Worm (Caenorhabditis elegans) whole organism, L1 larva: ENCODE measurements around the gene Y11D7A.7.
"Not testable (repeated sequence)": the region's sequence is repeated elsewhere in the genome, so short reads cannot be mapped to it uniquely, and the experiment has no call there.

Source experiments
- C04F5.9 ChIP-seq: sonication (generic microtip); optimal IDR thresholded peaks from 2 replicates; lab custom pipeline; 2016; ENCODE audit warnings: missing genetic modification characterization, missing compliant biosample characterization
- Y116A8C.19 ChIP-seq: sonication (generic microtip); optimal IDR thresholded peaks from 2 replicates; lab custom pipeline; 2016; ENCODE audit warnings: missing compliant biosample characterization, missing genetic modification characterization, borderline replicate concordance
- aly-2 ChIP-seq: fragments of 150-350 bp; optimal IDR thresholded peaks from 2 replicates; lab custom pipeline; 2014; ENCODE audit warnings: missing biosample characterization, missing genetic modification characterization
- ama-1 ChIP-seq: fragments of 150-350 bp; optimal IDR thresholded peaks from 2 replicates; lab custom pipeline; 2014
- blmp-1 ChIP-seq: fragments of 150-350 bp; optimal IDR thresholded peaks from 2 replicates; lab custom pipeline; 2014; ENCODE audit warnings: missing biosample characterization, missing genetic modification characterization
- ceh-8 ChIP-seq: fragments of 200-800 bp; sonication (Bioruptor generic); optimal IDR thresholded peaks from 2 replicates; lab custom pipeline; 2018; ENCODE audit warnings: mild to moderate bottlenecking, missing genetic modification characterization, moderate library complexity, missing compliant biosample characterization
- ceh-82 ChIP-seq, 3 experiments: fragments of 150-350 bp in 1 of 3; sonication (generic microtip) in 2 of 3; optimal IDR thresholded peaks; 2 replicates each; lab custom pipeline; 2014 to 2017; ENCODE audit warnings: missing biosample characterization in 3 of 3, missing genetic modification characterization in 3 of 3
- ceh-88 ChIP-seq: fragments of 200-800 bp; sonication (Bioruptor generic); IDR thresholded peaks from 2 replicates; pipeline ENCODE4 v1.3.6; 2022; ENCODE audit warnings: missing genetic modification characterization, missing compliant biosample characterization
- ceh-90 ChIP-seq: sonication (generic microtip); optimal IDR thresholded peaks from 2 replicates; lab custom pipeline; 2016; ENCODE audit warnings: missing genetic modification characterization, missing compliant biosample characterization
- dsc-1 ChIP-seq: sonication (generic microtip); optimal IDR thresholded peaks from 2 replicates; lab custom pipeline; 2016; ENCODE audit warnings: mild to moderate bottlenecking, missing genetic modification characterization, missing compliant biosample characterization
- efl-1 ChIP-seq, 4 experiments: fragments of 150-350 bp; optimal IDR thresholded peaks in 3 of 4; peaks in 1 of 4; 1 replicate in 1 of 4; 2 replicates in 3 of 4; lab custom pipeline; 2014; ENCODE audit warnings: missing biosample characterization in 2 of 4, missing genetic modification characterization in 2 of 4, missing genetic modification reagents in 2 of 4
- egl-13 ChIP-seq: sonication (generic microtip); optimal IDR thresholded peaks from 2 replicates; lab custom pipeline; 2016; ENCODE audit warnings: missing genotype, missing genetic modification reagents, missing genetic modification characterization, missing compliant biosample characterization
- elt-2 ChIP-seq: sonication (generic microtip); optimal IDR thresholded peaks from 2 replicates; lab custom pipeline; 2016; ENCODE audit warnings: missing genetic modification characterization, mild to moderate bottlenecking, inconsistent platforms, missing compliant biosample characterization, missing genetic modification reagents
- ets-5 ChIP-seq: fragments of 200-800 bp; sonication (Bioruptor generic); IDR thresholded peaks from 2 replicates; pipeline ENCODE4 v1.3.6; 2022; ENCODE audit warnings: missing genetic modification characterization, missing compliant biosample characterization
- fkh-8 ChIP-seq: sonication (generic microtip); optimal IDR thresholded peaks from 2 replicates; lab custom pipeline; 2016; ENCODE audit warnings: mild to moderate bottlenecking, missing genetic modification characterization, missing compliant biosample characterization
- hlh-17 ChIP-seq: fragments of 200-800 bp; sonication (Bioruptor generic); optimal IDR thresholded peaks from 2 replicates; lab custom pipeline; 2018; ENCODE audit warnings: missing genetic modification characterization, mild to moderate bottlenecking, missing compliant biosample characterization, moderate library complexity, borderline replicate concordance
- irx-1 ChIP-seq: sonication (generic microtip); optimal IDR thresholded peaks from 2 replicates; lab custom pipeline; 2016; ENCODE audit warnings: missing genetic modification characterization, missing compliant biosample characterization
- lin-14 ChIP-seq: fragments of 200-800 bp; sonication (Bioruptor generic); optimal IDR thresholded peaks from 2 replicates; lab custom pipeline; 2018; ENCODE audit warnings: mild to moderate bottlenecking, missing genetic modification characterization, moderate library complexity, missing compliant biosample characterization
- lin-39 ChIP-seq: fragments of 150-350 bp; optimal IDR thresholded peaks from 2 replicates; lab custom pipeline; 2014; ENCODE audit warnings: missing biosample characterization, missing genetic modification reagents, missing genetic modification characterization
- lsy-2 ChIP-seq, 2 experiments: fragments of 150-350 bp; optimal IDR thresholded peaks; 2 replicates each; lab custom pipeline; 2014; ENCODE audit warnings: missing biosample characterization in 2 of 2, missing genetic modification characterization in 2 of 2
- mab-9 ChIP-seq: fragments of 200-800 bp; sonication (Bioruptor generic); IDR thresholded peaks from 2 replicates; pipeline ENCODE4 v1.3.6; 2022; ENCODE audit warnings: missing genetic modification reagents, missing genetic modification characterization, missing compliant biosample characterization
- mdl-1 ChIP-seq, 2 experiments: fragments of 150-350 bp; optimal IDR thresholded peaks; 2 replicates each; lab custom pipeline; 2014 to 2017; ENCODE audit warnings: missing biosample characterization in 2 of 2, missing genetic modification characterization in 2 of 2, inconsistent platforms in 1 of 2
- nhr-12 ChIP-seq: sonication (generic microtip); optimal IDR thresholded peaks from 2 replicates; lab custom pipeline; 2017; ENCODE audit warnings: missing biosample characterization, missing genetic modification characterization
- nhr-19 ChIP-seq: fragments of 200-800 bp; sonication (Bioruptor generic); conservative IDR thresholded peaks from 2 replicates; pipeline ENCODE4 v1.3.6; 2022; ENCODE audit warnings: missing genetic modification characterization, missing compliant biosample characterization
- nhr-20 ChIP-seq: sonication (generic microtip); optimal IDR thresholded peaks from 2 replicates; lab custom pipeline; 2016; ENCODE audit warnings: mild to moderate bottlenecking, missing genetic modification characterization, missing compliant biosample characterization
- nhr-76 ChIP-seq: sonication (generic microtip); optimal IDR thresholded peaks from 2 replicates; lab custom pipeline; 2017; ENCODE audit warnings: missing biosample characterization, missing genetic modification characterization
- nhr-85 ChIP-seq: sonication (generic microtip); peaks from one replicate; lab custom pipeline; 2016; ENCODE audit warnings: missing genetic modification characterization, inconsistent platforms, missing compliant biosample characterization
- nhr-90 ChIP-seq: sonication (generic microtip); optimal IDR thresholded peaks from 2 replicates; lab custom pipeline; 2016; ENCODE audit warnings: mild to moderate bottlenecking, missing genetic modification characterization, missing compliant biosample characterization; ENCODE audit not compliant: poor library complexity
- pag-3 ChIP-seq: sonication (generic microtip); optimal IDR thresholded peaks from 2 replicates; lab custom pipeline; 2017; ENCODE audit warnings: missing genetic modification characterization, mild to moderate bottlenecking, missing compliant biosample characterization, antibody characterized with exemption, borderline replicate concordance; ENCODE audit not compliant: insufficient read depth
- pax-3 ChIP-seq: fragments of 200-800 bp; sonication (Bioruptor generic); optimal IDR thresholded peaks from 2 replicates; lab custom pipeline; 2018; ENCODE audit warnings: mild to moderate bottlenecking, missing genetic modification characterization, moderate library complexity, missing compliant biosample characterization
- rnt-1 ChIP-seq: sonication (generic microtip); optimal IDR thresholded peaks from 2 replicates; lab custom pipeline; 2016; ENCODE audit warnings: mild to moderate bottlenecking, missing genetic modification characterization, moderate library complexity, missing compliant biosample characterization
- unc-30 ChIP-seq: sonication (generic microtip); optimal IDR thresholded peaks from 2 replicates; lab custom pipeline; 2017; ENCODE audit warnings: missing biosample characterization, missing genetic modification characterization
- xbp-1 ChIP-seq: sonication (generic microtip); optimal IDR thresholded peaks from 2 replicates; lab custom pipeline; 2016; ENCODE audit warnings: missing genetic modification characterization, missing compliant biosample characterization
- zip-4 ChIP-seq: fragments of 200-800 bp; sonication (Bioruptor generic); optimal IDR thresholded peaks from 2 replicates; lab custom pipeline; 2018; ENCODE audit warnings: mild to moderate bottlenecking, missing genetic modification characterization, moderate library complexity, missing compliant biosample characterization

The Y11D7A.7 gene

DNA sequence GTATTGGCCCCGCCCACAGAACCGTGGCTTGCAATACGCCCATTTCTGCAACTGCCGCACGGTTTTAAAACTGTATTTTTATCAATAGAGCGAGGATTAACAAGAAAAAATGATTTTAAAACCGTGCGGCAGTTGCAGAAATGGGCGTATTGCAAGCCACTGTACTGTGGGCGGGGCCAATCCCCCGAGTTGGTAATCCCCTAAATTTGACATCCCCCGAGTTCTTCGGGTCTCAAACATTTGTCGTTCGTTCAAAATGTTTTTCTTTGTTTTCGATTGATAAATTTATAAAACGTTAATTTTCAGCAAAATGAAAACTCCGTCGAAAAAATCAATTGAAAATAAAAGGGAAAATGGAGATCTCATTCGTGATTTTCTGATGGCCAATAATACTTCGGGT lies at the start of gene Y11D7A.7:
Gene Y11D7A.7 (plus strand): TSS at position 301 of the 400 bp plus-strand sequence.
- TF ChIP-seq fkh-8 (tag; lab: Kevin White, UChicago); ceh-88 (GFP tag; lab: Robert Waterston, UW); irx-1 (tag; lab: Kevin White, UChicago): not testable (repeated sequence)

- TF ChIP-seq mdl-1 (tag; optimal IDR thresholded peaks at IDR 0.05; lab: Kevin White, UChicago) (no peak), nhr-76 (tag; lab: Kevin White, UChicago) (no peak), unc-30 (tag; lab: Kevin White, UChicago) (no peak), pax-3 (tag; lab: Kevin White, UChicago) (no peak), Y116A8C.19 (tag; lab: Kevin White, UChicago) (no peak), aly-2 (no peak), egl-13 (tag; lab: Kevin White, UChicago) (no peak), nhr-90 (no peak), pag-3 (tag; lab: Kevin White, UChicago) (no peak)
- TF ChIP-seq, all 84 proteins: peak for 0
These were observed 49.4 kb upstream of the Y11D7A.7 start, which contains the start of gene wnk-1 for ce11 chrIV:9199939-9200202. wnk-1 (plus strand) TSS chrIV:9200103.

DNA sequence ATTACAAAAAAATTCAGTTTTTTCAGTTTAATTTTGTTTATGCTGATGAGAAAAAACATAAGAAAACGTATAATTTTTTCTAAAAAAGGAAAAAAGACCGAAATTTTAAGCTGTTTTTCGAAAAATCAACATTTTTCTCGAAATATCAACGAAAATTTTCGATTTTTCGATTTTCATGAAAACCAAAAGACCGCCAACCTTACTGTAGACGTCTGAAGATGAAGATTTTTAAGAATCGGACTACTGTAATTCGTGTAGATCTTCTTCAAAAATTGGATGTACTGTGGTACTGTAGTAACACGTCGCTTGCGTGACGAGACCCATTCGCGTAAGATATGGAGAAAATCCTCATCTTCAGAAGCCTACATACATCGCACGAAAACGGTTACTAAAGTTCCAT lies 38.5 kb upstream of the Y11D7A.7 start:
- TF ChIP-seq efl-1 (optimal IDR thresholded peaks at IDR 0.05; lab: Kevin White, UChicago): no peak
- TF ChIP-seq efl-1 (GFP tag; optimal IDR thresholded peaks at IDR 0.05 in 1 of 2; lab: Kevin White, UChicago): peak in 1 of 2 experiments; percentile 63
- no peak for TF ChIP-seq ceh-90 (tag; lab: Kevin White, UChicago)

DNA sequence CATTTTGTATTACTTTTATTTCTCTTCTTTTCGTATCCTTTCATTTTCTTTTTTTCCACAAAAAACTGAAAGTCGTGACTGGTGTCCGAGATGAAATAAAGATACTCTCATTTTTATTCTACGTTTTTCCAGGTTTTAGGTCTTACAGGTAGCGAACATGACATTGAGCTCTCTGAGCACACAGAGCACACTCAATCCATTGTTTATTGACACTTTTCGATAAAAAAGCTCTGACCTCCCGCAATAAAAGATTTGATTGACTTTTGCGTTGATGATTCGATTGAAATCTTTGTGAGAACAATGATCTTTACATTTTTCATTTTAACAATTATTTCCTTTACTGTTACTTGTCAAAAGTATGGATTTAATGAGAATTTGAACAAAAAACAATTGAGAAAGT lies 37.2 kb upstream of the Y11D7A.7 start, which contains the start of gene C46C2.6:
Gene C46C2.6 (plus strand): TSS at position 301 of the 400 bp plus-strand sequence.
- TF ChIP-seq efl-1 (optimal IDR thresholded peaks at IDR 0.05; lab: Kevin White, UChicago): no peak
- TF ChIP-seq efl-1 (GFP tag; optimal IDR thresholded peaks at IDR 0.05 in 1 of 2; lab: Kevin White, UChicago): peak in 1 of 2 experiments; percentile 34
- peak; percentile 40 for TF ChIP-seq blmp-1 (tag; lab: Kevin White, UChicago)
- no peak for TF ChIP-seq ama-1 (lab: Kevin White, UChicago)
- no peak for TF ChIP-seq mab-9 (GFP tag; lab: Robert Waterston, UW)
- TF ChIP-seq, all 84 proteins: peak for 2

ce11 chrIV:9214823-9215222 lies 34.5 kb upstream of the Y11D7A.7 start:
- no peak for TF ChIP-seq nhr-19
- no peak for TF ChIP-seq ceh-82 (tag; optimal IDR thresholded peaks at IDR 0.05; lab: Kevin White, UChicago)
- no peak for TF ChIP-seq irx-1 (tag; lab: Kevin White, UChicago)
- TF ChIP-seq C04F5.9 (tag; lab: Kevin White, UChicago): no peak
- TF ChIP-seq nhr-85 (tag; lab: Kevin White, UChicago): no peak
- TF ChIP-seq Y116A8C.19 (tag; lab: Kevin White, UChicago): no peak
- no peak for TF ChIP-seq nhr-20 (tag; lab: Kevin White, UChicago)
- no peak for TF ChIP-seq lin-39
- no peak for TF ChIP-seq mdl-1 (tag; optimal IDR thresholded peaks at IDR 0.05; lab: Kevin White, UChicago)
- no peak for TF ChIP-seq ets-5 (GFP tag; lab: Robert Waterston, UW)
- TF ChIP-seq nhr-12: no peak
- no peak for TF ChIP-seq rnt-1 (tag; lab: Kevin White, UChicago)
- TF ChIP-seq mab-9 (GFP tag; lab: Robert Waterston, UW): no peak
- no peak for TF ChIP-seq hlh-17 (GFP tag; lab: Kevin White, UChicago)
- no peak for TF ChIP-seq ceh-90 (tag; lab: Kevin White, UChicago)
- no peak for TF ChIP-seq lsy-2 (tag; optimal IDR thresholded peaks at IDR 0.05; lab: Kevin White, UChicago)
- TF ChIP-seq elt-2 (tag; lab: Kevin White, UChicago): no peak
- no peak for TF ChIP-seq ama-1 (lab: Kevin White, UChicago)
- no peak for TF ChIP-seq ceh-8 (GFP tag; lab: Kevin White, UChicago)
- TF ChIP-seq blmp-1 (tag; lab: Kevin White, UChicago): no peak

DNA sequence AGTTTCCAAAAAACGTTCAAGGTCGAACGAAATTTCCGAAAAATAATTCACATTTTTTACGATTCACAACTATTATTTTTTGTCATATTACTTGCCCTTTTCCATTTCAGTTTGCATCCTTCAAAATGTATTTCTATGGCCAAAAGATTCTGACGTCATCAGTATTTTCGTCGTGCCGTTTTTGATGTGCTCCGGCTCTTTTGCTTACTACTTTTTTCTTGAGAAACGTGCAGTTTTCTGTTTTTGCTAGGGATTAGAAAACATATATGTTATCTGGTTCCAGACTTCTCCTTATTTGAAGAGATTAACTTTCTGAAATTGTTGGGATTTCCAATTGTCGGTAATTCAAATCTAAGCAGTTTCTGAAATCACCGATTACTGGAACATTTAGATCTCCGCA lies 33.5 kb upstream of the Y11D7A.7 start:
- no peak for TF ChIP-seq ets-5 (GFP tag; lab: Robert Waterston, UW)
- peak; percentile 33 for TF ChIP-seq lin-14 (GFP tag; lab: Kevin White, UChicago)
- peak; percentile 32 for TF ChIP-seq dsc-1 (tag; lab: Kevin White, UChicago)
- no peak for TF ChIP-seq ceh-82 (tag; optimal IDR thresholded peaks at IDR 0.05; lab: Kevin White, UChicago)
- no peak for TF ChIP-seq xbp-1
- TF ChIP-seq zip-4: no peak
- peak; percentile 31 for TF ChIP-seq pax-3 (tag; lab: Kevin White, UChicago)
- TF ChIP-seq egl-13 (tag; lab: Kevin White, UChicago): peak; percentile 27
